Worm (Caenorhabditis elegans) whole organism, mixed stage, embryonic: ENCODE measurements around the gene Y13C8A.1.

Experiments
- M03D4.4 ChIP-seq: sonication (generic microtip); optimal IDR thresholded peaks from 2 replicates; lab custom pipeline; 2017; ENCODE audit warnings: mild to moderate bottlenecking, missing genetic modification characterization, missing compliant biosample characterization
- bed-3 ChIP-seq: fragments of 200-800 bp; sonication (Bioruptor generic); optimal IDR thresholded peaks from 3 replicates; lab custom pipeline; 2018; ENCODE audit warnings: mild to moderate bottlenecking, missing genetic modification characterization, moderate library complexity, missing compliant biosample characterization
- blmp-1 ChIP-seq: fragments of 150-350 bp; optimal IDR thresholded peaks from 2 replicates; lab custom pipeline; 2014; ENCODE audit warnings: missing biosample characterization, missing genetic modification characterization
- ceh-39 ChIP-seq: fragments of 150-350 bp; optimal IDR thresholded peaks from 2 replicates; lab custom pipeline; 2014; ENCODE audit warnings: missing biosample characterization, missing genetic modification characterization
- ceh-43 ChIP-seq: fragments of 200-800 bp; sonication (Bioruptor generic); optimal IDR thresholded peaks from 2 replicates; lab custom pipeline; 2018; ENCODE audit warnings: mild to moderate bottlenecking, missing genetic modification characterization, moderate library complexity, missing compliant biosample characterization
- ces-1 ChIP-seq: fragments of 150-350 bp; optimal IDR thresholded peaks from 2 replicates; lab custom pipeline; 2014; ENCODE audit warnings: missing biosample characterization, missing genetic modification reagents, missing genetic modification characterization
- cnd-1 ChIP-seq: fragments of 200-800 bp; sonication (Bioruptor generic); optimal IDR thresholded peaks from 2 replicates; lab custom pipeline; 2018; ENCODE audit warnings: mild to moderate bottlenecking, missing genetic modification characterization, missing compliant biosample characterization
- drap-1 ChIP-seq: fragments of 200-800 bp; sonication (Bioruptor generic); optimal IDR thresholded peaks from 3 replicates; lab custom pipeline; 2018; ENCODE audit warnings: mild to moderate bottlenecking, missing genetic modification characterization, missing compliant biosample characterization
- elt-1 ChIP-seq: sonication (generic microtip); optimal IDR thresholded peaks from 2 replicates; lab custom pipeline; 2017; ENCODE audit warnings: missing genetic modification characterization, mild to moderate bottlenecking, missing compliant biosample characterization, antibody characterized with exemption, moderate library complexity, borderline replicate concordance; ENCODE audit not compliant: insufficient read depth
- elt-3 ChIP-seq: fragments of 150-350 bp; optimal IDR thresholded peaks from 2 replicates; lab custom pipeline; 2014; ENCODE audit warnings: missing biosample characterization, missing genetic modification characterization
- flh-1 ChIP-seq: fragments of 200-800 bp; sonication (Bioruptor generic); optimal IDR thresholded peaks from 2 replicates; lab custom pipeline; 2018; ENCODE audit warnings: mild to moderate bottlenecking, missing genetic modification characterization, moderate library complexity, missing compliant biosample characterization
- ham-2 ChIP-seq: fragments of 200-800 bp; sonication (Bioruptor generic); optimal IDR thresholded peaks from 2 replicates; lab custom pipeline; 2018; ENCODE audit warnings: mild to moderate bottlenecking, missing genetic modification characterization, missing compliant biosample characterization
- hlh-1 ChIP-seq: fragments of 150-350 bp; optimal IDR thresholded peaks from 2 replicates; lab custom pipeline; 2014; ENCODE audit warnings: missing biosample characterization, missing genetic modification reagents, missing genetic modification characterization
- lin-13 ChIP-seq: fragments of 150-350 bp; optimal IDR thresholded peaks from 2 replicates; lab custom pipeline; 2014; ENCODE audit warnings: missing biosample characterization, missing genetic modification characterization
- lin-32 ChIP-seq: fragments of 200-800 bp; sonication (Bioruptor generic); optimal IDR thresholded peaks from 2 replicates; lab custom pipeline; 2018; ENCODE audit warnings: mild to moderate bottlenecking, missing genetic modification characterization, missing compliant biosample characterization
- mab-5 ChIP-seq: fragments of 150-350 bp; optimal IDR thresholded peaks from 2 replicates; lab custom pipeline; 2014; ENCODE audit warnings: missing biosample characterization, missing genetic modification characterization
- mep-1 ChIP-seq: fragments of 150-350 bp; optimal IDR thresholded peaks from 2 replicates; lab custom pipeline; 2017; ENCODE audit warnings: missing biosample characterization, missing genetic modification reagents, missing genetic modification characterization, inconsistent platforms
- mls-2 ChIP-seq: sonication (generic microtip); optimal IDR thresholded peaks from 2 replicates; lab custom pipeline; 2016; ENCODE audit warnings: mild to moderate bottlenecking, missing genetic modification characterization, moderate library complexity, missing compliant biosample characterization
- nhr-12 ChIP-seq: fragments of 150-350 bp; optimal IDR thresholded peaks from 2 replicates; lab custom pipeline; 2014; ENCODE audit warnings: missing biosample characterization, missing genetic modification characterization
- nhr-2 ChIP-seq: fragments of 150-350 bp; optimal IDR thresholded peaks from 2 replicates; lab custom pipeline; 2014; ENCODE audit warnings: missing biosample characterization, missing genetic modification characterization
- nhr-237 ChIP-seq: fragments of 150-350 bp; optimal IDR thresholded peaks from 2 replicates; lab custom pipeline; 2014; ENCODE audit warnings: missing biosample characterization, missing genetic modification characterization
- nhr-76 ChIP-seq: sonication (generic microtip); optimal IDR thresholded peaks from 2 replicates; lab custom pipeline; 2017; ENCODE audit warnings: missing biosample characterization, missing genetic modification characterization
- pha-4 ChIP-seq: fragments of 150-350 bp; optimal IDR thresholded peaks from 2 replicates; lab custom pipeline; 2018; ENCODE audit warnings: missing biosample characterization, missing genetic modification reagents, missing genetic modification characterization
- sem-2 ChIP-seq: fragments of 200-800 bp; sonication (Bioruptor generic); optimal IDR thresholded peaks from 2 replicates; lab custom pipeline; 2018; ENCODE audit warnings: mild to moderate bottlenecking, missing genetic modification characterization, missing compliant biosample characterization
- snpc-4 ChIP-seq: fragments of 150-350 bp; optimal IDR thresholded peaks from 2 replicates; lab custom pipeline; 2014; ENCODE audit warnings: missing biosample characterization, missing genetic modification characterization
- sptf-1 ChIP-seq: sonication (generic microtip); optimal IDR thresholded peaks from 2 replicates; lab custom pipeline; 2017; ENCODE audit warnings: mild to moderate bottlenecking, missing genetic modification characterization, moderate library complexity, missing compliant biosample characterization
- tbx-8 ChIP-seq: fragments of 200-800 bp; sonication (Bioruptor generic); optimal IDR thresholded peaks from 2 replicates; lab custom pipeline; 2018; ENCODE audit warnings: mild to moderate bottlenecking, missing genetic modification characterization, moderate library complexity, missing compliant biosample characterization
- unc-120 ChIP-seq: sonication (generic microtip); optimal IDR thresholded peaks from 2 replicates; lab custom pipeline; 2017; ENCODE audit warnings: missing genetic modification characterization, missing compliant biosample characterization; ENCODE audit not compliant: poor library complexity, severe bottlenecking
- unc-39 ChIP-seq: fragments of 150-350 bp; optimal IDR thresholded peaks from 2 replicates; lab custom pipeline; 2014; ENCODE audit warnings: missing biosample characterization, missing genetic modification characterization
- unc-62 ChIP-seq: fragments of 150-350 bp; optimal IDR thresholded peaks from 2 replicates; lab custom pipeline; 2014; ENCODE audit warnings: missing biosample characterization, missing genetic modification reagents, missing genetic modification characterization
- zip-8 ChIP-seq: fragments of 150-350 bp; optimal IDR thresholded peaks from 2 replicates; lab custom pipeline; 2014; ENCODE audit warnings: missing biosample characterization, missing genetic modification characterization
- ztf-11 ChIP-seq: fragments of 150-350 bp; optimal IDR thresholded peaks from 2 replicates; lab custom pipeline; 2014; ENCODE audit warnings: missing biosample characterization, missing genetic modification characterization

Y13C8A.1 gene

ce11 chrX:16859956-16860446 is 23.5 kb upstream of the Y13C8A.1 start, which contains the start of gene T20F7.3:
Gene T20F7.3 (plus strand): TSS chrX:16860396.
- TF ChIP-seq mep-1 (no peak), ztf-11 (tag; lab: Kevin White, UChicago) (no peak), unc-62 (GFP tag; lab: Kevin White, UChicago) (no peak), blmp-1 (tag; lab: Kevin White, UChicago) (no peak), mls-2 (no peak), lin-32 (GFP tag; lab: Kevin White, UChicago) (no peak), flh-1 (GFP tag; lab: Kevin White, UChicago) (no peak), drap-1 (no peak), ham-2 (no peak), cnd-1 (tag; lab: Kevin White, UChicago) (no peak), zip-8 (tag; lab: Kevin White, UChicago) (no peak), unc-120 (no peak), M03D4.4 (tag; lab: Kevin White, UChicago) (no peak), nhr-237 (tag; lab: Kevin White, UChicago) (no peak), unc-39 (tag; lab: Kevin White, UChicago) (no peak)

ce11 chrX:16863320-16863719 is 20.2 kb upstream of the Y13C8A.1 start:
- TF ChIP-seq blmp-1 (tag; lab: Kevin White, UChicago) (no peak), cnd-1 (tag; lab: Kevin White, UChicago) (no peak), sem-2 (no peak), ham-2 (no peak), nhr-237 (tag; lab: Kevin White, UChicago) (no peak), mab-5 (tag; lab: Kevin White, UChicago) (no peak), pha-4 (tag; lab: Kevin White, UChicago) (no peak), lin-13 (no peak), snpc-4 (tag; lab: Kevin White, UChicago) (no peak), unc-39 (tag; lab: Kevin White, UChicago) (no peak), unc-62 (GFP tag; lab: Kevin White, UChicago) (no peak), ces-1 (GFP tag; lab: Kevin White, UChicago) (no peak), sptf-1 (tag; lab: Kevin White, UChicago) (no peak)

ce11 chrX:16865016-16865415 is 18.5 kb upstream of the Y13C8A.1 start:
- TF ChIP-seq elt-1: no peak
- no peak for TF ChIP-seq flh-1 (GFP tag; lab: Kevin White, UChicago)
- no peak for TF ChIP-seq sptf-1 (tag; lab: Kevin White, UChicago)
- no peak for TF ChIP-seq hlh-1
- no peak for TF ChIP-seq ceh-39
- TF ChIP-seq tbx-8 (GFP tag; lab: Kevin White, UChicago): no peak
- no peak for TF ChIP-seq drap-1
- TF ChIP-seq sem-2: no peak
- TF ChIP-seq snpc-4 (tag; lab: Kevin White, UChicago): no peak
- TF ChIP-seq zip-8 (tag; lab: Kevin White, UChicago): no peak
- no peak for TF ChIP-seq ham-2
- no peak for TF ChIP-seq mab-5 (tag; lab: Kevin White, UChicago)
- TF ChIP-seq elt-3 (tag; lab: Kevin White, UChicago): no peak
- TF ChIP-seq ces-1 (GFP tag; lab: Kevin White, UChicago): no peak
- no peak for TF ChIP-seq ceh-43 (GFP tag; lab: Kevin White, UChicago)
- TF ChIP-seq nhr-2 (tag; lab: Kevin White, UChicago): no peak

- TF ChIP-seq flh-1 (GFP tag; lab: Kevin White, UChicago): no peak
- no peak for TF ChIP-seq unc-62 (GFP tag; lab: Kevin White, UChicago)
- no peak for TF ChIP-seq ztf-11 (tag; lab: Kevin White, UChicago)
- TF ChIP-seq lin-32 (GFP tag; lab: Kevin White, UChicago): no peak
- no peak for TF ChIP-seq elt-1
- no peak for TF ChIP-seq nhr-12 (tag; lab: Kevin White, UChicago)
- no peak for TF ChIP-seq zip-8 (tag; lab: Kevin White, UChicago)
- TF ChIP-seq pha-4 (tag; lab: Kevin White, UChicago): no peak
- TF ChIP-seq sptf-1 (tag; lab: Kevin White, UChicago): no peak
- TF ChIP-seq snpc-4 (tag; lab: Kevin White, UChicago): no peak
- no peak for TF ChIP-seq nhr-76
- TF ChIP-seq M03D4.4 (tag; lab: Kevin White, UChicago): no peak
- no peak for TF ChIP-seq cnd-1 (tag; lab: Kevin White, UChicago)
- TF ChIP-seq unc-120: no peak
- TF ChIP-seq ceh-39: no peak
- TF ChIP-seq sem-2: no peak
- no peak for TF ChIP-seq ces-1 (GFP tag; lab: Kevin White, UChicago)
- no peak for TF ChIP-seq ceh-43 (GFP tag; lab: Kevin White, UChicago)
- TF ChIP-seq bed-3 (GFP tag; lab: Kevin White, UChicago): no peak
Measured at ce11 chrX:16865675-16866074, 17.9 kb upstream of the Y13C8A.1 start.
